Fruit fly (Drosophila melanogaster) Kc167 (cell line): Measurements from ENCODE around the gene grn.

Experiments used
- Sin3A ChIP-seq: fragments of >200 bp; optimal IDR thresholded peaks from 2 replicates; lab custom pipeline; 2018; ENCODE audit warnings: missing external identifiers
- psq ChIP-seq: fragments of >200 bp; optimal IDR thresholded peaks from 2 replicates; lab custom pipeline; 2017; ENCODE audit warnings: missing external identifiers
- ttk ChIP-seq: sonication (Bioruptor generic); optimal IDR thresholded peaks from 2 replicates; lab custom pipeline; 2017; ENCODE audit warnings: missing external identifiers

dm6 chr3R:8207276-8207654 is 26.0 kb upstream of the grn start:
- TF ChIP-seq psq = no peak
- no peak for TF ChIP-seq Sin3A
- TF ChIP-seq ttk (lab: Kevin White, UChicago) = no peak
